Worm (Caenorhabditis elegans) whole organism, early embryonic: Measurements from ENCODE around the gene lipl-1.
"Not testable (repeated sequence)": the region's sequence is repeated elsewhere in the genome, so short reads cannot be mapped to it uniquely, and the experiment has no call there.

Experiments
- B0310.2 ChIP-seq: sonication (generic microtip); optimal IDR thresholded peaks from 2 replicates; lab custom pipeline; 2016; ENCODE audit warnings: mild to moderate bottlenecking, missing genetic modification characterization, missing compliant biosample characterization
- F13C5.2 ChIP-seq: sonication (generic microtip); optimal IDR thresholded peaks from 2 replicates; lab custom pipeline; 2017; ENCODE audit warnings: mild to moderate bottlenecking, missing genetic modification characterization, inconsistent platforms, missing compliant biosample characterization
- aly-1 ChIP-seq: sonication (generic microtip); optimal IDR thresholded peaks from 2 replicates; lab custom pipeline; 2016; ENCODE audit warnings: missing genetic modification characterization, missing compliant biosample characterization
- ama-1 ChIP-seq: fragments of 150-350 bp; optimal IDR thresholded peaks from 2 replicates; lab custom pipeline; 2014
- ceh-13 ChIP-seq: fragments of 200-800 bp; sonication (Bioruptor generic); optimal IDR thresholded peaks from 2 replicates; lab custom pipeline; 2018; ENCODE audit warnings: mild to moderate bottlenecking, missing genetic modification characterization, missing compliant biosample characterization
- ceh-36 ChIP-seq: sonication (generic microtip); optimal IDR thresholded peaks from 2 replicates; lab custom pipeline; 2016; ENCODE audit warnings: missing genetic modification characterization, inconsistent platforms, missing compliant biosample characterization
- flt-1 ChIP-seq: fragments of 200-800 bp; sonication (Bioruptor generic); IDR thresholded peaks from 2 replicates; pipeline ENCODE4 v1.3.6; 2022; ENCODE audit warnings: missing genetic modification characterization, missing compliant biosample characterization
- hmg-4 ChIP-seq: fragments of 200-800 bp; sonication (Bioruptor generic); optimal IDR thresholded peaks from 2 replicates; lab custom pipeline; 2018; ENCODE audit warnings: mild to moderate bottlenecking, missing genetic modification characterization, missing compliant biosample characterization
- hnd-1 ChIP-seq: sonication (generic microtip); optimal IDR thresholded peaks from 2 replicates; lab custom pipeline; 2016; ENCODE audit warnings: missing genetic modification characterization, missing compliant biosample characterization
- scrt-1 ChIP-seq: fragments of 200-800 bp; sonication (Bioruptor generic); IDR thresholded peaks from 2 replicates; pipeline ENCODE4 v1.3.6; 2022; ENCODE audit warnings: missing genetic modification characterization, missing compliant biosample characterization
- sea-1 ChIP-seq: fragments of 200-800 bp; sonication (Bioruptor generic); conservative IDR thresholded peaks from 2 replicates; pipeline ENCODE4 v1.3.6; 2022; ENCODE audit warnings: missing genetic modification characterization, missing compliant biosample characterization
- tbx-11 ChIP-seq: fragments of 200-800 bp; sonication (Bioruptor generic); IDR thresholded peaks from 2 replicates; pipeline ENCODE4 v1.3.6; 2022; ENCODE audit warnings: missing genetic modification characterization, missing compliant biosample characterization
- tbx-37 ChIP-seq: fragments of 200-800 bp; sonication (Bioruptor generic); conservative IDR thresholded peaks from 2 replicates; pipeline ENCODE4 v1.3.6; 2022; ENCODE audit warnings: missing genetic modification reagents, missing genetic modification characterization, missing compliant biosample characterization
- tra-4 ChIP-seq: sonication (generic microtip); optimal IDR thresholded peaks from 2 replicates; lab custom pipeline; 2017; ENCODE audit warnings: missing genetic modification characterization, missing compliant biosample characterization

- TF ChIP-seq ama-1 (lab: Kevin White, UChicago); hnd-1 (tag; lab: Kevin White, UChicago); ceh-13 (GFP tag; lab: Kevin White, UChicago); flt-1 (GFP tag; lab: Robert Waterston, UW); B0310.2 (tag; lab: Kevin White, UChicago); aly-1 (tag; lab: Kevin White, UChicago); sea-1 (GFP tag; lab: Robert Waterston, UW); tbx-11 (GFP tag; lab: Robert Waterston, UW); scrt-1 (GFP tag; lab: Robert Waterston, UW); ceh-36 (tag; lab: Kevin White, UChicago); tra-4; hmg-4 (GFP tag; lab: Kevin White, UChicago): not testable (repeated sequence)
- TF ChIP-seq F13C5.2 (tag; lab: Kevin White, UChicago) (peak; percentile 13), tbx-37 (GFP tag; lab: Robert Waterston, UW) (0 out of 2 replicates have a peak, but pooled peaks have one; percentile 28)
Observed at ce11 chrV:12967925-12968327, 48.1 kb downstream of the lipl-1 start, which contains the start of gene R186.8.
